Worm (Caenorhabditis elegans) whole organism, late embryonic: Measurements from ENCODE around the gene T22D1.1.

Experiments used
- C08G9.2 ChIP-seq: sonication (generic microtip); optimal IDR thresholded peaks from 2 replicates; lab custom pipeline; 2016; ENCODE audit warnings: mild to moderate bottlenecking, missing genetic modification characterization, moderate library complexity, missing compliant biosample characterization
- F13H6.1 ChIP-seq: sonication (generic microtip); optimal IDR thresholded peaks from 2 replicates; lab custom pipeline; 2016; ENCODE audit warnings: missing genetic modification characterization, missing compliant biosample characterization
- K09A11.1 ChIP-seq: sonication (generic microtip); optimal IDR thresholded peaks from 2 replicates; lab custom pipeline; 2017; ENCODE audit warnings: antibody characterized with exemption, mild to moderate bottlenecking, missing genetic modification characterization, missing compliant biosample characterization; ENCODE audit not compliant: insufficient read depth
- ahr-1 ChIP-seq: sonication (generic microtip); optimal IDR thresholded peaks from 2 replicates; lab custom pipeline; 2016; ENCODE audit warnings: missing genetic modification characterization, missing compliant biosample characterization
- ceh-19 ChIP-seq: fragments of 200-800 bp; sonication (Bioruptor generic); optimal IDR thresholded peaks from 2 replicates; lab custom pipeline; 2018; ENCODE audit warnings: mild to moderate bottlenecking, missing genetic modification characterization, missing compliant biosample characterization
- ceh-2 ChIP-seq: sonication (generic microtip); optimal IDR thresholded peaks from 2 replicates; lab custom pipeline; 2016; ENCODE audit warnings: missing genotype, missing genetic modification characterization, missing compliant biosample characterization
- ceh-24 ChIP-seq: sonication (generic microtip); optimal IDR thresholded peaks from 2 replicates; lab custom pipeline; 2016; ENCODE audit warnings: mild to moderate bottlenecking, missing genetic modification characterization, missing compliant biosample characterization
- ceh-31 ChIP-seq: sonication (generic microtip); optimal IDR thresholded peaks from 2 replicates; lab custom pipeline; 2016; ENCODE audit warnings: missing genetic modification characterization, missing compliant biosample characterization
- ceh-34 ChIP-seq: sonication (generic microtip); optimal IDR thresholded peaks from 2 replicates; lab custom pipeline; 2016; ENCODE audit warnings: mild to moderate bottlenecking, missing genetic modification characterization, missing compliant biosample characterization
- ceh-6 ChIP-seq: fragments of 200-800 bp; sonication (Bioruptor generic); optimal IDR thresholded peaks from 2 replicates; lab custom pipeline; 2018; ENCODE audit warnings: mild to moderate bottlenecking, missing genetic modification characterization, missing compliant biosample characterization
- che-1 ChIP-seq: sonication (generic microtip); optimal IDR thresholded peaks from 2 replicates; lab custom pipeline; 2016; ENCODE audit warnings: mild to moderate bottlenecking, missing genetic modification characterization, missing compliant biosample characterization
- dmd-4 ChIP-seq: sonication (generic microtip); optimal IDR thresholded peaks from 2 replicates; lab custom pipeline; 2016; ENCODE audit warnings: borderline replicate concordance, missing genetic modification characterization, missing compliant biosample characterization
- dve-1 ChIP-seq: sonication (generic microtip); optimal IDR thresholded peaks from 2 replicates; lab custom pipeline; 2017; ENCODE audit warnings: antibody characterized with exemption, mild to moderate bottlenecking, missing genetic modification characterization, missing compliant biosample characterization
- elt-4 ChIP-seq: sonication (generic microtip); optimal IDR thresholded peaks from 2 replicates; lab custom pipeline; 2016; ENCODE audit warnings: missing genetic modification characterization, missing compliant biosample characterization
- ets-4 ChIP-seq: sonication (generic microtip); optimal IDR thresholded peaks from 2 replicates; lab custom pipeline; 2016; ENCODE audit warnings: missing genetic modification characterization, missing compliant biosample characterization
- fax-1 ChIP-seq: sonication (generic microtip); optimal IDR thresholded peaks from 2 replicates; lab custom pipeline; 2016; ENCODE audit warnings: missing genotype, missing genetic modification characterization, missing compliant biosample characterization
- hlh-15 ChIP-seq: sonication (generic microtip); optimal IDR thresholded peaks from 2 replicates; lab custom pipeline; 2016; ENCODE audit warnings: missing genetic modification characterization, missing compliant biosample characterization
- hlh-30 ChIP-seq: sonication (generic microtip); optimal IDR thresholded peaks from 2 replicates; lab custom pipeline; 2017; ENCODE audit warnings: antibody characterized with exemption, missing genetic modification characterization, missing compliant biosample characterization; ENCODE audit not compliant: insufficient read depth
- lim-6 ChIP-seq: sonication (generic microtip); optimal IDR thresholded peaks from 2 replicates; lab custom pipeline; 2016; ENCODE audit warnings: missing genetic modification characterization, missing compliant biosample characterization
- madf-2 ChIP-seq: sonication (generic microtip); optimal IDR thresholded peaks from 2 replicates; lab custom pipeline; 2017; ENCODE audit warnings: missing genetic modification characterization, missing compliant biosample characterization
- mec-3 ChIP-seq: sonication (generic microtip); optimal IDR thresholded peaks from 2 replicates; lab custom pipeline; 2016; ENCODE audit warnings: borderline replicate concordance, missing genetic modification characterization, missing compliant biosample characterization
- nfya-1 ChIP-seq: sonication (generic microtip); optimal IDR thresholded peaks from 2 replicates; lab custom pipeline; 2017; ENCODE audit warnings: missing genetic modification characterization, mild to moderate bottlenecking, missing compliant biosample characterization, antibody characterized with exemption, moderate library complexity
- pag-3 ChIP-seq: sonication (generic microtip); optimal IDR thresholded peaks from 2 replicates; lab custom pipeline; 2016; ENCODE audit warnings: missing compliant biosample characterization, missing genetic modification characterization, borderline replicate concordance
- pha-4 ChIP-seq: fragments of 150-350 bp; optimal IDR thresholded peaks from 2 replicates; lab custom pipeline; 2018; ENCODE audit warnings: missing biosample characterization, missing genetic modification reagents, missing genetic modification characterization
- ref-2 ChIP-seq: sonication (generic microtip); optimal IDR thresholded peaks from 2 replicates; lab custom pipeline; 2016; ENCODE audit warnings: missing genetic modification characterization, missing compliant biosample characterization
- rnt-1 ChIP-seq: sonication (generic microtip); optimal IDR thresholded peaks from 2 replicates; lab custom pipeline; 2016; ENCODE audit warnings: missing genetic modification characterization, missing compliant biosample characterization
- syd-9 ChIP-seq: sonication (generic microtip); optimal IDR thresholded peaks from 2 replicates; lab custom pipeline; 2016; ENCODE audit warnings: mild to moderate bottlenecking, missing genetic modification characterization, moderate library complexity, missing compliant biosample characterization
- tbx-2 ChIP-seq: sonication (generic microtip); optimal IDR thresholded peaks from 2 replicates; lab custom pipeline; 2016; ENCODE audit warnings: missing genetic modification characterization, missing compliant biosample characterization
- tbx-7 ChIP-seq: sonication (generic microtip); optimal IDR thresholded peaks from 2 replicates; lab custom pipeline; 2016; ENCODE audit warnings: missing genotype, missing genetic modification characterization, missing compliant biosample characterization
- unc-42 ChIP-seq: sonication (generic microtip); optimal IDR thresholded peaks from 2 replicates; lab custom pipeline; 2016; ENCODE audit warnings: missing genotype, missing genetic modification characterization, missing compliant biosample characterization
- zip-5 ChIP-seq: sonication (generic microtip); optimal IDR thresholded peaks from 2 replicates; lab custom pipeline; 2016; ENCODE audit warnings: missing genetic modification characterization, missing compliant biosample characterization
- ztf-16 ChIP-seq: sonication (generic microtip); optimal IDR thresholded peaks from 2 replicates; lab custom pipeline; 2017; ENCODE audit warnings: missing genetic modification characterization, missing compliant biosample characterization

Gene T22D1.1

DNA sequence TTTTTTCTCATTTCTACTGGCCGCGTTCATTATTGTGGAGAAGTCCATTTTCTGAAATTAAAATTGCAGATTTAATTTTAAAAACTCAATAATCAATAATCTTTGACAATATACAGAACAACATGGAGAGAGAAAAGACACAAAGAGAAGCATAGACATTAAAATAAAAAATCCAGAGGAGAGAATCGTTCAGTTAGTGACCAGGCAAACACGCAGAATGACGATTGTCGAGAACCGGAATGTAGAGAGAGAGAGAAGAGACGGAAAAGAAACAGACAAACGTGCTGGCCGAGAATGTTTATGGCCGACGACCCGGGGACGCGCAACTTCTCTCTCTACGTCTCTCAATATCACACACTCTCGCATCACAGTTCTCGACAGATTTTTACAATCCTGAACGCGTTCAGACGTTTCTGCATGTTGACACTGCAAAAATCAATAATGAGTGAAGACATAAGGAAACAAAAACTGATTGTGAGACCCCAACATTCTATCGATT lies 35.5 kb upstream of the T22D1.1 start, which contains the start of the genes T05A12.3 and T05A12.4:
Gene T05A12.3 (minus strand): TSS at position 51 of the 499 bp plus-strand sequence.
Gene T05A12.4 (plus strand): TSS at position 348 of the 499 bp plus-strand sequence.
- TF ChIP-seq madf-2 (tag; lab: Kevin White, UChicago) (no peak), unc-42 (tag; lab: Kevin White, UChicago) (no peak), ceh-31 (tag; lab: Kevin White, UChicago) (peak; percentile 89), dmd-4 (tag; lab: Kevin White, UChicago) (no peak), ets-4 (peak; percentile 62), ceh-2 (peak; percentile 42), rnt-1 (tag; lab: Kevin White, UChicago) (peak; percentile 40), lim-6 (tag; lab: Kevin White, UChicago) (peak; percentile 40), nfya-1 (tag; lab: Kevin White, UChicago) (peak; percentile 54), tbx-2 (tag; lab: Kevin White, UChicago) (peak; percentile 40), ahr-1 (tag; lab: Kevin White, UChicago) (no peak), dve-1 (tag; lab: Kevin White, UChicago) (no peak), C08G9.2 (tag; lab: Kevin White, UChicago) (peak; percentile 58), zip-5 (tag; lab: Kevin White, UChicago) (no peak)

DNA sequence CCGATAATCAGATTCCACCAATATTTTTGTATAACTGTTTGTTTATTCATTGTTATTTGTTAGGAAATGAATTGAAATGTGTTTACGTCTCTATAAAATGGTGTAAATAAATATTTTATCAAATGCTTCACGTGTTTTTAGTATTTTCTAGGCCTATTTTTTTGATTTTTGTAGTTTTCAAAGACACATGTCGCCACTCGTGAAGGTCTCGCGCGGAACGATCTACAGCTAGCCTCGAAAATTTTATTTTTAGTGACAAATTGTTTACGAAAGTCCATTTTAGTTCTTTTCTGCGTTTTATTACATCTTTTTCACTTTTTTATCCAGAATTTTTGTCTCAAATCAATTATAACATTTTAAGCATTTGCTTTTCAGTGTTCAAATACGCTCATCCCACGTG lies 19.6 kb upstream of the T22D1.1 start, which contains the start of gene T22D1.5:
Gene T22D1.5 (plus strand): TSS at position 376 of the 400 bp plus-strand sequence.
- TF ChIP-seq K09A11.1 (tag; lab: Kevin White, UChicago) (no peak), ceh-31 (tag; lab: Kevin White, UChicago) (no peak)
- TF ChIP-seq, all 69 proteins: peak for 0

DNA sequence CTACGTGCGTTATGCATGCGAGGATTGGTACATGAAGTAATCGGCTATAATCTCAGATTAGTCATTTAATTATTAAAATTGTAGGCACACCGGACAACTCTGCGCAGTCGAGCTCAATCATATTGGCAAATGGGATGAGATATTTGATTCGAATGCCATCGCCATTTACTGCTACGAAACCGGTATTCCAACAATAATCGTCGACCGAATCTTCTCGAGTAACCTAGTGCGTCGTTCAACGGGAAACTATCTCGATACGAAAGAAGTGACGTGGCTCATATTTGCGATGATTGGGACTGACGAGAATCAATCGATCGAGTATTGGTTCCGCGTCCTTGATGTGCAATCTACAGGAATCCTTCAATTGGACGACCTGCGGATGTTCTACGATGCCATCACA lies 18.6 kb upstream of the T22D1.1 start:
- no peak for TF ChIP-seq F13H6.1 (tag; lab: Kevin White, UChicago)
- no peak for TF ChIP-seq C08G9.2 (tag; lab: Kevin White, UChicago)
- TF ChIP-seq ets-4: no peak
- TF ChIP-seq ceh-6: no peak
- TF ChIP-seq dve-1 (tag; lab: Kevin White, UChicago): no peak
- no peak for TF ChIP-seq che-1 (tag; lab: Kevin White, UChicago)
- no peak for TF ChIP-seq nfya-1 (tag; lab: Kevin White, UChicago)
- TF ChIP-seq ref-2 (tag; lab: Kevin White, UChicago): no peak
- no peak for TF ChIP-seq mec-3
- TF ChIP-seq syd-9 (tag; lab: Kevin White, UChicago): no peak
- TF ChIP-seq elt-4 (tag; lab: Kevin White, UChicago): no peak
- TF ChIP-seq hlh-15 (tag; lab: Kevin White, UChicago): no peak
- TF ChIP-seq pag-3 (tag; lab: Kevin White, UChicago): no peak
- TF ChIP-seq ztf-16: no peak
- TF ChIP-seq unc-42 (tag; lab: Kevin White, UChicago): no peak
- TF ChIP-seq ceh-24 (tag; lab: Kevin White, UChicago): no peak
- TF ChIP-seq tbx-7 (tag; lab: Kevin White, UChicago): no peak
- no peak for TF ChIP-seq pha-4 (tag; lab: Kevin White, UChicago)
- TF ChIP-seq ceh-19 (GFP tag; lab: Kevin White, UChicago): no peak
- no peak for TF ChIP-seq ceh-34 (tag; lab: Kevin White, UChicago)

DNA sequence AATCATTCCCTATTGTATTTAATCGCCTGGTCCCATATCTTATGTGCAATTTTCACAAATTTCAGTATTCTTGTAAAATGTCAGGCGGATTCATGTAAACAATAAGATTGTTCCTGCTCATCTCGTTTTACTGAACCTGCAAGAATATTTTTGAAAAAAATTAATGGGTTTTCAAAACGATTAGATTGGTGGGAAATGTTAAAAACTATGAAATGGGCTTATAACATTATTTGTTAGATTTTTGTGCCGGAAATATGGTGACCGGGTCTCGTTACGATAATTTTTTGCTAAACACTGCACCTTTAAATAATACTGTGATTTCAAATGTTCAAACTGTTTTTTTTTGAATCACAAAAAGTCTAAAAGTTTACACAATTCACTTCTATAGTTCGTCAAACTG lies 17.7 kb upstream of the T22D1.1 start:
- TF ChIP-seq pha-4 (tag; lab: Kevin White, UChicago) (no peak), hlh-30 (tag; lab: Kevin White, UChicago) (no peak)

DNA sequence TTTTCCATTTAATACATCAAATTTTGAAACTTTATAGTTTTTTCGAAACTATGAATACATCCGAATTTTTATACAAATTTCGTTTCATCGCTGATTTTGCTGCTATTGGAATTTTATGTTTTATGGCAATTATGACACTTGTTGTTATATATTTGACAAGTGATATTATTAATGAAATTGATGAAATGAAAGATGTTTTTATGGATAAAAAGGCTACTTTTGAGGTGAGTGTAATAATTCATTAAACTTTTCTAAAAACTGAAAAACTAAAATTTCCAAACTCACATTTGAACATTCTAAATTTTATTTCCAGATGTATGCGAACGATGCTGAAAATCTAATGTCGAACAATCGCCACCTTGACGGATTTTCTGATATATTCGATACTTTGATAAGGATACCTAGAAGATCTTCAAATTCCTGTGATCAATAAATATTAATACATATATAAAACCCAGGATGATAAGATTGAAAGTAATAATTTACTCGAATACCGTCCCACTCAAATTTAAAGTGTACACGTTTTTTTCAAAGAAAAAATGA lies 17.2 kb upstream of the T22D1.1 start, which contains the start of the genes T22D1.17 and T22D1.8:
Gene T22D1.17 (plus strand): TSS at position 51 of the 543 bp plus-strand sequence.
Gene T22D1.8 (minus strand): TSS at position 402 of the 543 bp plus-strand sequence.
- TF ChIP-seq fax-1: no peak
